Worm (Caenorhabditis elegans) whole organism, L4 larva: ENCODE results near the gene Y62E10A.19.
A peak's percentile ranks its signal among the peaks of the same experiment; 100 is the strongest.

Experiments
- F37D6.2 ChIP-seq: sonication (generic microtip); optimal IDR thresholded peaks from 2 replicates; lab custom pipeline; 2016; ENCODE audit warnings: mild to moderate bottlenecking, missing genetic modification characterization, missing compliant biosample characterization
- F44E2.7 ChIP-seq: fragments of 200-800 bp; sonication (Bioruptor generic); IDR thresholded peaks from 2 replicates; pipeline ENCODE4 v2.1.2; 2022; ENCODE audit warnings: missing genetic modification characterization, missing compliant biosample characterization
- F49E8.2 ChIP-seq: sonication (generic microtip); optimal IDR thresholded peaks from 2 replicates; lab custom pipeline; 2016; ENCODE audit warnings: missing compliant biosample characterization, mild to moderate bottlenecking, missing genetic modification characterization, borderline replicate concordance
- T20F7.1 ChIP-seq: fragments of 200-800 bp; sonication (Bioruptor generic); optimal IDR thresholded peaks from 2 replicates; lab custom pipeline; 2018; ENCODE audit warnings: mild to moderate bottlenecking, missing genetic modification characterization, missing compliant biosample characterization
- ZK337.2 ChIP-seq: fragments of 200-800 bp; sonication (Bioruptor generic); IDR thresholded peaks from 2 replicates; pipeline ENCODE4 v1.3.6; 2022; ENCODE audit warnings: missing genetic modification reagents, missing genetic modification characterization, missing compliant biosample characterization
- ZK546.5 ChIP-seq, 2 experiments: sonication (generic microtip); optimal IDR thresholded peaks; 2 replicates each; lab custom pipeline; 2017; ENCODE audit warnings: missing biosample characterization in 2 of 2, missing genetic modification characterization in 2 of 2
- aha-1 ChIP-seq: fragments of 150-350 bp; peaks from one replicate; lab custom pipeline; 2014; ENCODE audit warnings: missing biosample characterization, missing genetic modification characterization
- aly-2 ChIP-seq: sonication (generic microtip); optimal IDR thresholded peaks from 2 replicates; lab custom pipeline; 2018; ENCODE audit warnings: missing biosample characterization, missing genetic modification characterization
- ceh-32 ChIP-seq: sonication (generic microtip); optimal IDR thresholded peaks from 2 replicates; lab custom pipeline; 2016; ENCODE audit warnings: mild to moderate bottlenecking, missing genetic modification characterization, missing compliant biosample characterization; ENCODE audit not compliant: poor library complexity
- ceh-44 ChIP-seq: fragments of 200-800 bp; sonication (Bioruptor generic); IDR thresholded peaks from 2 replicates; pipeline ENCODE4 v1.3.6; 2022; ENCODE audit warnings: missing genetic modification reagents, missing genetic modification characterization, missing compliant biosample characterization
- ctbp-1 ChIP-seq: fragments of 200-800 bp; sonication (Bioruptor generic); IDR thresholded peaks from 2 replicates; pipeline ENCODE4 v1.3.6; 2022; ENCODE audit warnings: missing genetic modification reagents, missing genetic modification characterization, missing compliant biosample characterization
- daf-12 ChIP-seq: fragments of 150-350 bp; optimal IDR thresholded peaks from 2 replicates; lab custom pipeline; 2014; ENCODE audit warnings: missing biosample characterization, missing genetic modification reagents, missing genetic modification characterization
- daf-16 ChIP-seq, 3 experiments: sonication (generic microtip); optimal IDR thresholded peaks; 2 replicates each; lab custom pipeline; 2016 to 2017; ENCODE audit warnings: missing genetic modification characterization in 3 of 3, missing genetic modification reagents in 3 of 3, mild to moderate bottlenecking in 2 of 3, missing compliant biosample characterization in 2 of 3, missing biosample characterization in 1 of 3, moderate library complexity in 1 of 3
- daf-8 ChIP-seq: fragments of 200-800 bp; sonication (Bioruptor generic); IDR thresholded peaks from 2 replicates; pipeline ENCODE4 v1.3.6; 2022; ENCODE audit warnings: missing genetic modification characterization, missing compliant biosample characterization
- dmd-6 ChIP-seq: fragments of 200-800 bp; sonication (Bioruptor generic); IDR thresholded peaks from 2 replicates; pipeline ENCODE4 v1.3.6; 2022; ENCODE audit warnings: missing genetic modification reagents, missing genetic modification characterization, missing compliant biosample characterization
- dmd-9 ChIP-seq: fragments of 200-800 bp; sonication (Bioruptor generic); IDR thresholded peaks from 2 replicates; pipeline ENCODE4 v1.3.6; 2022; ENCODE audit warnings: missing genetic modification reagents, missing genetic modification characterization, missing compliant biosample characterization
- dve-1 ChIP-seq: sonication (generic microtip); optimal IDR thresholded peaks from 2 replicates; lab custom pipeline; 2017; ENCODE audit warnings: antibody characterized with exemption, mild to moderate bottlenecking, missing genetic modification characterization, missing compliant biosample characterization; ENCODE audit not compliant: insufficient read depth
- hif-1 ChIP-seq, 2 experiments: sonication (generic microtip); optimal IDR thresholded peaks; 2 replicates each; lab custom pipeline; 2016 to 2017; ENCODE audit warnings: missing compliant biosample characterization in 2 of 2, missing genetic modification characterization in 2 of 2, missing genetic modification reagents in 2 of 2, missing genotype in 2 of 2, mild to moderate bottlenecking in 1 of 2
- hlh-11 ChIP-seq: fragments of 200-800 bp; sonication (Bioruptor generic); optimal IDR thresholded peaks from 2 replicates; lab custom pipeline; 2018; ENCODE audit warnings: mild to moderate bottlenecking, missing genetic modification characterization, missing compliant biosample characterization
- hlh-30 ChIP-seq: sonication (generic microtip); optimal IDR thresholded peaks from 2 replicates; lab custom pipeline; 2017; ENCODE audit warnings: antibody characterized with exemption, mild to moderate bottlenecking, missing genetic modification characterization, missing compliant biosample characterization; ENCODE audit not compliant: insufficient read depth
- lin-1 ChIP-seq: fragments of 200-800 bp; sonication (Bioruptor generic); IDR thresholded peaks from 2 replicates; pipeline ENCODE4 v1.3.6; 2022; ENCODE audit warnings: missing genetic modification reagents, missing genetic modification characterization, missing compliant biosample characterization
- lin-38 ChIP-seq: fragments of 200-800 bp; sonication (Bioruptor generic); IDR thresholded peaks from 2 replicates; pipeline ENCODE4 v1.3.6; 2022; ENCODE audit warnings: missing genetic modification reagents, missing genetic modification characterization, missing compliant biosample characterization
- lsy-2 ChIP-seq, 2 experiments: fragments of 150-350 bp in 1 of 2; sonication (generic microtip) in 1 of 2; optimal IDR thresholded peaks; 2 replicates each; lab custom pipeline; 2014 to 2017; ENCODE audit warnings: missing biosample characterization in 2 of 2, missing genetic modification characterization in 2 of 2
- madf-9 ChIP-seq: fragments of 200-800 bp; sonication (Bioruptor generic); conservative IDR thresholded peaks from 2 replicates; pipeline ENCODE4 v1.3.6; 2022; ENCODE audit warnings: missing genetic modification reagents, missing genetic modification characterization, missing compliant biosample characterization
- mdl-1 ChIP-seq, 2 experiments: fragments of 150-350 bp in 1 of 2; sonication (generic microtip) in 1 of 2; optimal IDR thresholded peaks; 2 replicates each; lab custom pipeline; 2014 to 2017; ENCODE audit warnings: missing biosample characterization in 2 of 2, missing genetic modification characterization in 2 of 2
- mes-2 ChIP-seq: sonication (generic microtip); optimal IDR thresholded peaks from 2 replicates; lab custom pipeline; 2016; ENCODE audit warnings: missing genotype, mild to moderate bottlenecking, missing genetic modification characterization, missing compliant biosample characterization; ENCODE audit not compliant: poor library complexity, severe bottlenecking
- mxl-2 ChIP-seq: fragments of 200-800 bp; sonication (Bioruptor generic); conservative IDR thresholded peaks from 2 replicates; pipeline ENCODE4 v1.3.6; 2022; ENCODE audit warnings: missing genetic modification reagents, missing genetic modification characterization, missing compliant biosample characterization
- mxl-3 ChIP-seq: fragments of 200-800 bp; sonication (Bioruptor generic); optimal IDR thresholded peaks from 2 replicates; lab custom pipeline; 2018; ENCODE audit warnings: mild to moderate bottlenecking, missing genetic modification characterization, missing compliant biosample characterization
- nhr-10 ChIP-seq: fragments of 150-350 bp; optimal IDR thresholded peaks from 2 replicates; lab custom pipeline; 2014; ENCODE audit warnings: missing biosample characterization, missing genetic modification characterization
- nhr-102 ChIP-seq: sonication (generic microtip); optimal IDR thresholded peaks from 2 replicates; lab custom pipeline; 2016; ENCODE audit warnings: mild to moderate bottlenecking, missing genetic modification characterization, moderate library complexity, missing compliant biosample characterization
- nhr-11 ChIP-seq: fragments of 150-350 bp; optimal IDR thresholded peaks from 2 replicates; lab custom pipeline; 2014; ENCODE audit warnings: missing biosample characterization, missing genetic modification characterization
- nhr-237 ChIP-seq: sonication (generic microtip); optimal IDR thresholded peaks from 2 replicates; lab custom pipeline; 2017; ENCODE audit warnings: missing biosample characterization, missing genetic modification characterization
- nhr-25 ChIP-seq: sonication (generic microtip); optimal IDR thresholded peaks from 2 replicates; lab custom pipeline; 2017; ENCODE audit warnings: missing genetic modification characterization, mild to moderate bottlenecking, missing compliant biosample characterization, antibody characterized with exemption, moderate library complexity, borderline replicate concordance; ENCODE audit not compliant: insufficient read depth
- nhr-28 ChIP-seq: fragments of 150-350 bp; optimal IDR thresholded peaks from 2 replicates; lab custom pipeline; 2014; ENCODE audit warnings: missing biosample characterization, missing genetic modification characterization
- nhr-41 ChIP-seq: fragments of 200-800 bp; sonication (Bioruptor generic); IDR thresholded peaks from 2 replicates; pipeline ENCODE4 v1.3.6; 2022; ENCODE audit warnings: missing genetic modification reagents, missing genetic modification characterization, missing compliant biosample characterization
- nhr-48 ChIP-seq: sonication (generic microtip); optimal IDR thresholded peaks from 2 replicates; lab custom pipeline; 2016; ENCODE audit warnings: mild to moderate bottlenecking, missing genetic modification characterization, missing compliant biosample characterization
- php-3 ChIP-seq: fragments of 200-800 bp; sonication (Bioruptor generic); IDR thresholded peaks from 2 replicates; pipeline ENCODE4 v1.3.6; 2022; ENCODE audit warnings: missing genetic modification reagents, missing genetic modification characterization, missing compliant biosample characterization
- pqm-1 ChIP-seq: sonication (generic microtip); optimal IDR thresholded peaks from 2 replicates; lab custom pipeline; 2017; ENCODE audit warnings: missing biosample characterization, missing genetic modification characterization
- rbr-2 ChIP-seq: sonication (generic microtip); optimal IDR thresholded peaks from 2 replicates; lab custom pipeline; 2016; ENCODE audit warnings: missing genotype, missing genetic modification characterization, missing compliant biosample characterization
- skn-1 ChIP-seq: fragments of 150-350 bp; optimal IDR thresholded peaks from 2 replicates; lab custom pipeline; 2014; ENCODE audit warnings: missing biosample characterization, missing genetic modification characterization
- unc-39 ChIP-seq: sonication (generic microtip); optimal IDR thresholded peaks from 2 replicates; lab custom pipeline; 2017; ENCODE audit warnings: missing biosample characterization, missing genetic modification characterization
- unc-62 ChIP-seq, 3 experiments: fragments of 150-350 bp in 1 of 3; sonication (generic microtip); optimal IDR thresholded peaks in 2 of 3; peaks in 1 of 3; 1 replicate in 1 of 3; 2 replicates in 2 of 3; lab custom pipeline; 2014 to 2017; ENCODE audit warnings: missing biosample characterization in 3 of 3, missing genetic modification characterization in 3 of 3, missing genetic modification reagents in 3 of 3, missing genotype in 1 of 3
- zag-1 ChIP-seq: fragments of 150-350 bp; optimal IDR thresholded peaks from 2 replicates; lab custom pipeline; 2014; ENCODE audit warnings: missing biosample characterization, missing genetic modification characterization
- ztf-7 ChIP-seq: fragments of 150-350 bp; optimal IDR thresholded peaks from 2 replicates; lab custom pipeline; 2014; ENCODE audit warnings: missing biosample characterization, missing genetic modification characterization

The Y62E10A.19 gene

DNA sequence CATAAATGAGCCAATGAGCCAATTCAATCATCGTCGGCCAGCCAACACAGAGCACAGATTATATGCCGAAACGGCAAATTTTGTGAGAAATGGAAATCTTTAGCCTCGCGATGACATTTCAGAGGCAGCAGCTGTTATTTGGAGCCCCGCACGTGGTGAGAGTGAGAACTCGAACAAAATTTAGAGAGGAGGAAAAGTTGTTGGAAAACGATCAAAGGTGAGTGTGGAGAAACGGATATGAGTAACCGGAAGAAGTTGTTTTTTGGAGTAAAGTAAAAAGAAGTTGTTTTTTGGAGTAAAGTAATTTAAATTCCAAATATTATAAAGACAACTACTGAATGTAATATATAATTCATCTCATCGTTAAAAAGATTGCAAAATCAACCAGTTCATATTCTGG, 9.4 kb downstream of the Y62E10A.19 start, which contains the start of gene Y62E10A.13:
TSS of gene Y62E10A.13 (minus strand) at position 326 of the 400 bp plus-strand sequence.
- peak; percentile 9 for TF ChIP-seq F49E8.2 (tag; lab: Kevin White, UChicago)
- no peak for TF ChIP-seq ceh-44 (GFP tag; lab: Robert Waterston, UW)
- peak; percentile 42; the same call in 1 of the 2 replicates for TF ChIP-seq lin-38 (GFP tag; lab: Robert Waterston, UW)

DNA sequence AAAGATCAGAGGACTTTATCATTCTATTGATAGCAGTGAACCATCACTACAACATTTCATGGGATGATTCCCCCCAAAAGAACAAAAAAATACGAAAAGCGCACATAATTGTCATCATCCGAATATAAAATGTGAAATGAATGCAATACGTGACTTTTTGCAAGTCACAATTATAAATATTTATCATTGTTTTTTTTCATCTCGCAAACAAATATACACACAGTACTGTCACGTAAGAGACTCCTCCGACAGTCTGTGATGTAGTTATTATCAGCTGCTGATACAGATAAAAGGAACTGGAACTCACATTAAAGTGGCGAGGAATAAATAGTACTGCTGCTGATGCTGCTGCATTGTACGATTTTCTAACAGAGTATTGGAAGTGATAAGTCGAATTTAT, 11.7 kb downstream of the Y62E10A.19 start:
- TF ChIP-seq mdl-1 (tag; optimal IDR thresholded peaks at IDR 0.05; lab: Kevin White, UChicago) (peak in 1 of 2 experiments; percentile 32), mxl-2 (GFP tag; lab: Robert Waterston, UW) (peak; percentile 59; the same call in 1 of the 2 replicates), daf-8 (GFP tag; lab: Robert Waterston, UW) (no peak), nhr-25 (tag; lab: Kevin White, UChicago) (no peak), dmd-9 (no peak), lsy-2 (tag; optimal IDR thresholded peaks at IDR 0.05; lab: Kevin White, UChicago) (peak in 1 of 2 experiments; percentile 16), dve-1 (tag; lab: Kevin White, UChicago) (peak; percentile 77), aha-1 (tag; lab: Kevin White, UChicago) (peak; percentile 100), daf-16 (GFP tag; optimal IDR thresholded peaks at IDR 0.05; lab: Kevin White, UChicago) (no peak), daf-16 (tag; optimal IDR thresholded peaks at IDR 0.05; lab: Kevin White, UChicago) (peak; percentile 97), hif-1 (tag; optimal IDR thresholded peaks at IDR 0.05; lab: Kevin White, UChicago) (peak; percentile 93 to 98), nhr-28 (tag; lab: Kevin White, UChicago) (peak; percentile 90), ztf-7 (tag; lab: Kevin White, UChicago) (peak; percentile 21), nhr-102 (peak; percentile 35), hlh-11 (peak; percentile 65), nhr-48 (tag; lab: Kevin White, UChicago) (peak; percentile 61), dmd-6 (GFP tag; lab: Robert Waterston, UW) (peak; percentile 60), php-3 (GFP tag; lab: Robert Waterston, UW) (peak; percentile 52; the same call in 1 of the 2 replicates), ceh-32 (no peak), pqm-1 (tag; lab: Kevin White, UChicago) (peak; percentile 75), hlh-30 (peak; percentile 64), zag-1 (tag; lab: Kevin White, UChicago) (no peak), mes-2 (tag; lab: Kevin White, UChicago) (no peak)
- TF ChIP-seq, all 104 proteins: peak for 16

DNA sequence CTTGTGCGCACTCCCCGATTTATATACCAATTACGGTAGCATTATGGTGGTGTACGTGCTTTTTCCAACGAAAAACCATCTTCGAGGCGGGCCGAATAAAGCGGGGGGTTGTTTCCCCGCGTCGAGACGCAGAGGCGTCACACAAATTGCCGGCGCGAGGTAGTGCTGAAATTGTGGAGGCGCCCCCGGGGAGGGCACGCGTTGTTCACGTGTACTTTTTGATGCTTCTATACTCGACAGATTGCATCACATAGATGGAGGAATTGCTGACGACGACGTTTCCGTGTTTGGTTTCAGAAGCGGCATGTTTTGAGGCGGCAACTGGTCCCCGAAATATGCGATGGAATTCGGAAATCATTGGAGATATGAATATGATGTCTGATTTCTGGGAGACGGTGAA, 12.9 kb downstream of the Y62E10A.19 start:
- TF ChIP-seq T20F7.1 (GFP tag; lab: Kevin White, UChicago) = no peak
- TF ChIP-seq nhr-41 (GFP tag; lab: Robert Waterston, UW) = no peak
- TF ChIP-seq unc-62 (GFP tag; optimal IDR thresholded peaks at IDR 0.05 in 1 of 2; lab: Kevin White, UChicago) = peak in 1 of 2 experiments; percentile 50
- TF ChIP-seq unc-62 (tag; optimal IDR thresholded peaks at IDR 0.05; lab: Kevin White, UChicago) = no peak
- peak; percentile 81 for TF ChIP-seq rbr-2 (tag; lab: Kevin White, UChicago)
- no peak for TF ChIP-seq ZK546.5 (tag; optimal IDR thresholded peaks at IDR 0.05; lab: Kevin White, UChicago)
- no peak for TF ChIP-seq aly-2 (tag; lab: Kevin White, UChicago)
- no peak for TF ChIP-seq nhr-237 (tag; lab: Kevin White, UChicago)
- TF ChIP-seq unc-39 = no peak
- TF ChIP-seq lin-1 (GFP tag; lab: Robert Waterston, UW) = peak; percentile 94
- TF ChIP-seq dmd-6 (GFP tag; lab: Robert Waterston, UW) = peak; percentile 98
- peak; percentile 100 for TF ChIP-seq mxl-2 (GFP tag; lab: Robert Waterston, UW)
- TF ChIP-seq nhr-25 (tag; lab: Kevin White, UChicago) = peak; percentile 74
- TF ChIP-seq zag-1 (tag; lab: Kevin White, UChicago) = no peak
- no peak for TF ChIP-seq ZK337.2 (GFP tag; lab: Robert Waterston, UW)
- TF ChIP-seq F37D6.2 (tag; lab: Kevin White, UChicago) = peak; percentile 64
- TF ChIP-seq nhr-48 (tag; lab: Kevin White, UChicago) = peak; percentile 95
- peak; percentile 92 for TF ChIP-seq mxl-3
- TF ChIP-seq daf-12 (tag; lab: Kevin White, UChicago) = no peak
- TF ChIP-seq ztf-7 (tag; lab: Kevin White, UChicago) = peak; percentile 93
- peak; percentile 76 for TF ChIP-seq nhr-28 (tag; lab: Kevin White, UChicago)
- TF ChIP-seq skn-1 = no peak
- TF ChIP-seq hlh-30 = peak; percentile 95
- peak; percentile 85 for TF ChIP-seq madf-9 (GFP tag; lab: Robert Waterston, UW)
- peak; percentile 84 for TF ChIP-seq nhr-11 (tag; lab: Kevin White, UChicago)
- TF ChIP-seq nhr-10 (tag; lab: Kevin White, UChicago) = no peak
- peak; percentile 95 for TF ChIP-seq dve-1 (tag; lab: Kevin White, UChicago)
- TF ChIP-seq F44E2.7 (GFP tag; lab: Robert Waterston, UW) = no peak
- peak; percentile 90 for TF ChIP-seq ctbp-1 (GFP tag; lab: Robert Waterston, UW)
- no peak for TF ChIP-seq dmd-9
